Worm (Caenorhabditis elegans) whole organism, L2 larva: ENCODE measurements around the gene Y57A10A.24.

ENCODE experiments used
- mdl-1 ChIP-seq, 2 experiments: fragments of 150-350 bp in 1 of 2; sonication (generic microtip) in 1 of 2; optimal IDR thresholded peaks; 2 replicates each; lab custom pipeline; 2017; ENCODE audit warnings: missing biosample characterization in 2 of 2, missing genetic modification characterization in 2 of 2
- zag-1 ChIP-seq: fragments of 150-350 bp; optimal IDR thresholded peaks from 2 replicates; lab custom pipeline; 2014; ENCODE audit warnings: missing biosample characterization, missing genetic modification characterization

DNA sequence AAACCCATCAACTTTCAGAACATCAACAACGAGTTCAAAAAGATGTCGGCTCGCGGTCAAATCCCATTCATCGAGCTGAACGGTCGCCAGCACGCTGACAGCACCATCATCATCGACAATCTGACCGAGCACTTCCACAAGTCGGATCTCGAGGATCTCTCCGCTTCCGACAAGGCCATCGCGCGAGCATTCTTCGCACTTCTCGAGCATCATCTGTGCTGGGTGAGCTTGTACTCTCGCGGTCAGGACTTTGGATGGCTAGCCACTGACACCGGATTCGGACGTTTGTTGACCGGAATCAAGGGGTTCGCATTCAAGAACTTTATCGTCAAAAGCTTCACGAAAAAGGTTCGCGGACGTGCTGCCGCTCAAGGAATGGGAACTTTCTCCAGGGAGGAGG, 22.1 kb downstream of the Y57A10A.24 start:
- TF ChIP-seq mdl-1 (tag; optimal IDR thresholded peaks at IDR 0.05; lab: Kevin White, UChicago) (no peak), zag-1 (no peak)
